Worm (Caenorhabditis elegans): ENCODE data around the gene EEED8.2.

EEED8.2 gene

ce11 chrII:5384282-5384681, 32.2 kb upstream of the EEED8.2 start:
- no peak for TF ChIP-seq B0310.2 (tag; optimal IDR thresholded peaks at IDR 0.05)
- TF ChIP-seq ceh-13 (GFP tag; optimal IDR thresholded peaks at IDR 0.05), result no peak
- TF ChIP-seq tbx-37 (GFP tag; conservative IDR thresholded peaks at IDR 0.05), result no peak
- no peak for TF ChIP-seq tbx-11 (GFP tag; IDR thresholded peaks at IDR 0.05)
- TF ChIP-seq flt-1 (GFP tag; IDR thresholded peaks at IDR 0.05), result no peak
- TF ChIP-seq sea-1 (GFP tag; conservative IDR thresholded peaks at IDR 0.05), result no peak
- no peak for TF ChIP-seq hnd-1 (tag; optimal IDR thresholded peaks at IDR 0.05)
- TF ChIP-seq hmg-4 (GFP tag; optimal IDR thresholded peaks at IDR 0.05), result no peak
- no peak for TF ChIP-seq ceh-36 (tag; optimal IDR thresholded peaks at IDR 0.05)
- no peak for TF ChIP-seq aly-1 (tag; optimal IDR thresholded peaks at IDR 0.05)
- TF ChIP-seq F13C5.2 (tag; optimal IDR thresholded peaks at IDR 0.05), result no peak
- TF ChIP-seq ama-1 (optimal IDR thresholded peaks at IDR 0.05), result no peak
- no peak for TF ChIP-seq tra-4 (tag; optimal IDR thresholded peaks at IDR 0.05)
- TF ChIP-seq ets-7 (tag; optimal IDR thresholded peaks at IDR 0.05), result no peak
- no peak for TF ChIP-seq hmbx-1 (tag; optimal IDR thresholded peaks at IDR 0.05)
- TF ChIP-seq pes-1 (GFP tag; IDR thresholded peaks at IDR 0.05), result no peak

ce11 chrII:5387217-5387616, 29.3 kb upstream of the EEED8.2 start, which contains the start of gene ccpp-6:
Gene ccpp-6, minus strand, starts transcription at chrII:5387317.
- TF ChIP-seq hnd-1 (tag; optimal IDR thresholded peaks at IDR 0.05) (no peak), tbx-37 (GFP tag; conservative IDR thresholded peaks at IDR 0.05) (no peak), ets-7 (tag; optimal IDR thresholded peaks at IDR 0.05) (no peak), sea-1 (GFP tag; conservative IDR thresholded peaks at IDR 0.05) (no peak), tbx-11 (GFP tag; IDR thresholded peaks at IDR 0.05) (no peak), scrt-1 (GFP tag; IDR thresholded peaks at IDR 0.05) (no peak), hmg-4 (GFP tag; optimal IDR thresholded peaks at IDR 0.05) (no peak), ceh-13 (GFP tag; optimal IDR thresholded peaks at IDR 0.05) (no peak), hmbx-1 (tag; optimal IDR thresholded peaks at IDR 0.05) (no peak), tra-4 (tag; optimal IDR thresholded peaks at IDR 0.05) (no peak), ceh-36 (tag; optimal IDR thresholded peaks at IDR 0.05) (no peak), ama-1 (optimal IDR thresholded peaks at IDR 0.05) (no peak), flt-1 (GFP tag; IDR thresholded peaks at IDR 0.05) (no peak), B0310.2 (tag; optimal IDR thresholded peaks at IDR 0.05) (no peak), F13C5.2 (tag; optimal IDR thresholded peaks at IDR 0.05) (no peak), aly-1 (tag; optimal IDR thresholded peaks at IDR 0.05) (no peak), pes-1 (GFP tag; IDR thresholded peaks at IDR 0.05) (no peak)

ce11 chrII:5388786-5389421, 27.6 kb upstream of the EEED8.2 start, which contains the start of gene rsp-4:
Gene rsp-4, minus strand, starts transcription at chrII:5388836.
- no peak for TF ChIP-seq sea-1 (GFP tag; conservative IDR thresholded peaks at IDR 0.05)

- TF ChIP-seq hnd-1 (tag; optimal IDR thresholded peaks at IDR 0.05) (no peak), hmbx-1 (tag; optimal IDR thresholded peaks at IDR 0.05) (peak; percentile 7), F13C5.2 (tag; optimal IDR thresholded peaks at IDR 0.05) (peak; percentile 56), tbx-37 (GFP tag; conservative IDR thresholded peaks at IDR 0.05) (peak; percentile 45; the same call in 1 of the 2 replicates), ets-7 (tag; optimal IDR thresholded peaks at IDR 0.05) (peak; percentile 20), pes-1 (GFP tag; IDR thresholded peaks at IDR 0.05) (peak; percentile 66), ceh-36 (tag; optimal IDR thresholded peaks at IDR 0.05) (peak; percentile 30), ama-1 (optimal IDR thresholded peaks at IDR 0.05) (no peak)
These were observed 26.6 kb upstream of the EEED8.2 start, which contains the start of gene ndx-6 for ce11 chrII:5389831-5390323. Gene ndx-6, minus strand, starts transcription at chrII:5389881.

- TF ChIP-seq ceh-36 (tag; optimal IDR thresholded peaks at IDR 0.05), result no peak
- TF ChIP-seq aly-1 (tag; optimal IDR thresholded peaks at IDR 0.05), result no peak
These were observed 25.1 kb upstream of the EEED8.2 start for ce11 chrII:5391447-5391846.

ce11 chrII:5393090-5393489, 23.4 kb upstream of the EEED8.2 start, which contains the start of gene brap-2:
Gene brap-2, minus strand, starts transcription at chrII:5393190.
- no peak for TF ChIP-seq flt-1 (GFP tag; IDR thresholded peaks at IDR 0.05)
- no peak for TF ChIP-seq aly-1 (tag; optimal IDR thresholded peaks at IDR 0.05)
- TF ChIP-seq tbx-11 (GFP tag; IDR thresholded peaks at IDR 0.05), result no peak
- no peak for TF ChIP-seq sea-1 (GFP tag; conservative IDR thresholded peaks at IDR 0.05)
- TF ChIP-seq hmbx-1 (tag; optimal IDR thresholded peaks at IDR 0.05), result no peak
- TF ChIP-seq ceh-36 (tag; optimal IDR thresholded peaks at IDR 0.05), result no peak
- TF ChIP-seq B0310.2 (tag; optimal IDR thresholded peaks at IDR 0.05), result no peak
- TF ChIP-seq pes-1 (GFP tag; IDR thresholded peaks at IDR 0.05), result no peak
- TF ChIP-seq tbx-37 (GFP tag; conservative IDR thresholded peaks at IDR 0.05), result no peak

ce11 chrII:5395594-5395993, 20.9 kb upstream of the EEED8.2 start, which contains the start of gene pink-1:
Gene pink-1, minus strand, starts transcription at chrII:5395694.
- no peak for TF ChIP-seq hmg-4 (GFP tag; optimal IDR thresholded peaks at IDR 0.05)
- no peak for TF ChIP-seq ets-7 (tag; optimal IDR thresholded peaks at IDR 0.05)
- no peak for TF ChIP-seq sea-1 (GFP tag; conservative IDR thresholded peaks at IDR 0.05)
- no peak for TF ChIP-seq pes-1 (GFP tag; IDR thresholded peaks at IDR 0.05)

ce11 chrII:5398779-5399178, 17.7 kb upstream of the EEED8.2 start, which contains the start of gene fbxl-3:
Gene fbxl-3, minus strand, starts transcription at chrII:5398902.
- TF ChIP-seq F13C5.2 (tag; optimal IDR thresholded peaks at IDR 0.05) (no peak), hnd-1 (tag; optimal IDR thresholded peaks at IDR 0.05) (no peak), ets-7 (tag; optimal IDR thresholded peaks at IDR 0.05) (no peak), tbx-11 (GFP tag; IDR thresholded peaks at IDR 0.05) (no peak), hmg-4 (GFP tag; optimal IDR thresholded peaks at IDR 0.05) (no peak), sea-1 (GFP tag; conservative IDR thresholded peaks at IDR 0.05) (no peak), tbx-37 (GFP tag; conservative IDR thresholded peaks at IDR 0.05) (no peak), pes-1 (GFP tag; IDR thresholded peaks at IDR 0.05) (no peak), ceh-13 (GFP tag; optimal IDR thresholded peaks at IDR 0.05) (no peak), ceh-36 (tag; optimal IDR thresholded peaks at IDR 0.05) (no peak), ama-1 (optimal IDR thresholded peaks at IDR 0.05) (no peak), aly-1 (tag; optimal IDR thresholded peaks at IDR 0.05) (no peak), hmbx-1 (tag; optimal IDR thresholded peaks at IDR 0.05) (no peak), scrt-1 (GFP tag; IDR thresholded peaks at IDR 0.05) (no peak), B0310.2 (tag; optimal IDR thresholded peaks at IDR 0.05) (no peak), tra-4 (tag; optimal IDR thresholded peaks at IDR 0.05) (no peak), flt-1 (GFP tag; IDR thresholded peaks at IDR 0.05) (no peak)
